Worm (Caenorhabditis elegans) whole organism, midembryonic: Measurements from ENCODE around the gene T06E6.10.
A peak's percentile ranks its signal among the peaks of the same experiment; 100 is the strongest.

Source experiments
- T22C8.4 ChIP-seq: fragments of 200-800 bp; sonication (Bioruptor generic); IDR thresholded peaks from 2 replicates; pipeline ENCODE4 v1.3.6; 2022; ENCODE audit warnings: missing genetic modification characterization, missing compliant biosample characterization
- cog-1 ChIP-seq: sonication (generic microtip); optimal IDR thresholded peaks from 2 replicates; lab custom pipeline; 2016; ENCODE audit warnings: missing genetic modification characterization, missing compliant biosample characterization
- flt-1 ChIP-seq: fragments of 200-800 bp; sonication (Bioruptor generic); IDR thresholded peaks from 2 replicates; pipeline ENCODE4 v1.3.6; 2022; ENCODE audit warnings: missing genetic modification characterization, missing compliant biosample characterization
- klf-2 ChIP-seq: fragments of 200-800 bp; sonication (Bioruptor generic); conservative IDR thresholded peaks from 2 replicates; pipeline ENCODE4 v1.3.6; 2022; ENCODE audit warnings: missing genetic modification reagents, missing genetic modification characterization, missing compliant biosample characterization
- med-1 ChIP-seq: sonication (generic microtip); optimal IDR thresholded peaks from 2 replicates; lab custom pipeline; 2017; ENCODE audit warnings: missing genetic modification characterization, mild to moderate bottlenecking, missing compliant biosample characterization, antibody characterized with exemption, missing genetic modification reagents; ENCODE audit not compliant: insufficient read depth
- ref-1 ChIP-seq: fragments of 200-800 bp; sonication (Bioruptor generic); conservative IDR thresholded peaks from 2 replicates; pipeline ENCODE4 v1.3.6; 2022; ENCODE audit warnings: missing genetic modification reagents, missing genetic modification characterization, missing compliant biosample characterization
- tab-1 ChIP-seq: fragments of 200-800 bp; sonication (Bioruptor generic); IDR thresholded peaks from 2 replicates; pipeline ENCODE4 v1.3.6; 2022; ENCODE audit warnings: missing genetic modification characterization, missing compliant biosample characterization
- ztf-23 ChIP-seq: fragments of 200-800 bp; sonication (Bioruptor generic); IDR thresholded peaks from 2 replicates; pipeline ENCODE4 v1.3.6; 2022; ENCODE audit warnings: missing genetic modification reagents, missing genetic modification characterization, missing compliant biosample characterization
- ztf-29 ChIP-seq: fragments of 200-800 bp; sonication (Bioruptor generic); IDR thresholded peaks from 2 replicates; pipeline ENCODE4 v1.3.6; 2022; ENCODE audit warnings: missing genetic modification reagents, missing genetic modification characterization, missing compliant biosample characterization

Gene T06E6.10

ce11 chrV:15436133-15436532 is 18.2 kb downstream of the T06E6.10 start:
- TF ChIP-seq cog-1 (tag; lab: Kevin White, UChicago): no peak
- no peak for TF ChIP-seq T22C8.4 (GFP tag; lab: Robert Waterston, UW)
- no peak for TF ChIP-seq tab-1
- TF ChIP-seq ztf-29: no peak
- TF ChIP-seq ref-1 (GFP tag; lab: Robert Waterston, UW): no peak
- no peak for TF ChIP-seq klf-2 (GFP tag; lab: Robert Waterston, UW)
- no peak for TF ChIP-seq flt-1 (GFP tag; lab: Robert Waterston, UW)

ce11 chrV:15442384-15442783 is 24.5 kb downstream of the T06E6.10 start:
- TF ChIP-seq ztf-23 (GFP tag; lab: Robert Waterston, UW): no peak
- TF ChIP-seq klf-2 (GFP tag; lab: Robert Waterston, UW): no peak

- TF ChIP-seq med-1 (GFP tag; lab: Kevin White, UChicago) (no peak), klf-2 (GFP tag; lab: Robert Waterston, UW) (no peak), ztf-29 (no peak), ref-1 (GFP tag; lab: Robert Waterston, UW) (no peak), cog-1 (tag; lab: Kevin White, UChicago) (no peak), T22C8.4 (GFP tag; lab: Robert Waterston, UW) (no peak), flt-1 (GFP tag; lab: Robert Waterston, UW) (no peak), tab-1 (no peak), ztf-23 (GFP tag; lab: Robert Waterston, UW) (no peak)
Observed at ce11 chrV:15443708-15444107, 25.8 kb downstream of the T06E6.10 start, which contains the start of gene T26H5.10. T26H5.10 (minus strand) TSS chrV:15443808.

ce11 chrV:15444188-15444587 is 26.3 kb downstream of the T06E6.10 start, which contains the start of gene T26H5.11:
T26H5.11 (minus strand) TSS chrV:15444288.
- TF ChIP-seq flt-1 (GFP tag; lab: Robert Waterston, UW): no peak
- no peak for TF ChIP-seq tab-1

- TF ChIP-seq ref-1 (GFP tag; lab: Robert Waterston, UW): no peak
Observed at ce11 chrV:15444615-15445014, 26.7 kb downstream of the T06E6.10 start, which contains the start of gene T26H5.9. T26H5.9 (plus strand) TSS chrV:15444916.

- TF ChIP-seq cog-1 (tag; lab: Kevin White, UChicago) (no peak), ztf-23 (GFP tag; lab: Robert Waterston, UW) (no peak), med-1 (GFP tag; lab: Kevin White, UChicago) (no peak), ref-1 (GFP tag; lab: Robert Waterston, UW) (no peak), T22C8.4 (GFP tag; lab: Robert Waterston, UW) (no peak), klf-2 (GFP tag; lab: Robert Waterston, UW) (no peak), tab-1 (no peak), flt-1 (GFP tag; lab: Robert Waterston, UW) (no peak), ztf-29 (no peak)
Observed at ce11 chrV:15445437-15445836, 27.5 kb downstream of the T06E6.10 start, which contains the start of gene srh-239. srh-239 (plus strand) TSS chrV:15445737.

- TF ChIP-seq klf-2 (GFP tag; lab: Robert Waterston, UW) (no peak), cog-1 (tag; lab: Kevin White, UChicago) (no peak), ref-1 (GFP tag; lab: Robert Waterston, UW) (no peak), flt-1 (GFP tag; lab: Robert Waterston, UW) (no peak), ztf-29 (no peak), T22C8.4 (GFP tag; lab: Robert Waterston, UW) (no peak), med-1 (GFP tag; lab: Kevin White, UChicago) (no peak), ztf-23 (GFP tag; lab: Robert Waterston, UW) (no peak), tab-1 (no peak)
Observed at ce11 chrV:15448408-15448807, 30.5 kb downstream of the T06E6.10 start, which contains the start of gene T26H5.4. T26H5.4 (minus strand) TSS chrV:15448701.

ce11 chrV:15448865-15449264 is 30.9 kb downstream of the T06E6.10 start, which contains the start of gene T26H5.14:
T26H5.14 (plus strand) TSS chrV:15449165.
- TF ChIP-seq T22C8.4 (GFP tag; lab: Robert Waterston, UW) (no peak), ztf-23 (GFP tag; lab: Robert Waterston, UW) (no peak), flt-1 (GFP tag; lab: Robert Waterston, UW) (no peak), ref-1 (GFP tag; lab: Robert Waterston, UW) (no peak), ztf-29 (no peak), tab-1 (no peak), cog-1 (tag; lab: Kevin White, UChicago) (no peak), med-1 (GFP tag; lab: Kevin White, UChicago) (no peak), klf-2 (GFP tag; lab: Robert Waterston, UW) (no peak)

ce11 chrV:15451421-15451820 is 33.5 kb downstream of the T06E6.10 start, which contains the start of gene srw-33:
srw-33 (minus strand) TSS chrV:15451521.
- TF ChIP-seq ztf-29 (no peak), ref-1 (GFP tag; lab: Robert Waterston, UW) (no peak), med-1 (GFP tag; lab: Kevin White, UChicago) (no peak), cog-1 (tag; lab: Kevin White, UChicago) (no peak), flt-1 (GFP tag; lab: Robert Waterston, UW) (no peak), T22C8.4 (GFP tag; lab: Robert Waterston, UW) (no peak), tab-1 (no peak)

ce11 chrV:15454322-15454721 is 36.4 kb downstream of the T06E6.10 start:
- TF ChIP-seq T22C8.4 (GFP tag; lab: Robert Waterston, UW) (no peak), ztf-29 (no peak), ztf-23 (GFP tag; lab: Robert Waterston, UW) (0 out of 2 replicates have a peak, but pooled peaks have one; percentile 26), ref-1 (GFP tag; lab: Robert Waterston, UW) (no peak), flt-1 (GFP tag; lab: Robert Waterston, UW) (no peak)
